Worm (Caenorhabditis elegans) whole organism, L1 larva: Measurements from ENCODE around the gene F08H9.3.
A peak's percentile ranks its signal among the peaks of the same experiment; 100 is the strongest.

Experiments used
- C04F5.9 ChIP-seq: sonication (generic microtip); optimal IDR thresholded peaks from 2 replicates; lab custom pipeline; 2016; ENCODE audit warnings: missing genetic modification characterization, missing compliant biosample characterization
- C16A3.4 ChIP-seq: fragments of 150-350 bp; optimal IDR thresholded peaks from 2 replicates; lab custom pipeline; 2014; ENCODE audit warnings: missing biosample characterization, missing genetic modification characterization
- C34B4.2 ChIP-seq: sonication (generic microtip); optimal IDR thresholded peaks from 2 replicates; lab custom pipeline; 2017; ENCODE audit warnings: mild to moderate bottlenecking, missing genetic modification characterization, missing compliant biosample characterization
- Y116A8C.19 ChIP-seq: sonication (generic microtip); optimal IDR thresholded peaks from 2 replicates; lab custom pipeline; 2016; ENCODE audit warnings: missing compliant biosample characterization, missing genetic modification characterization, borderline replicate concordance
- ceh-63 ChIP-seq: fragments of 200-800 bp; sonication (Bioruptor generic); optimal IDR thresholded peaks from 2 replicates; lab custom pipeline; 2018; ENCODE audit warnings: mild to moderate bottlenecking, missing genetic modification characterization, missing compliant biosample characterization
- ceh-8 ChIP-seq: fragments of 200-800 bp; sonication (Bioruptor generic); optimal IDR thresholded peaks from 2 replicates; lab custom pipeline; 2018; ENCODE audit warnings: mild to moderate bottlenecking, missing genetic modification characterization, moderate library complexity, missing compliant biosample characterization
- ceh-82 ChIP-seq, 3 experiments: fragments of 150-350 bp in 1 of 3; sonication (generic microtip) in 2 of 3; optimal IDR thresholded peaks; 2 replicates each; lab custom pipeline; 2014 to 2017; ENCODE audit warnings: missing biosample characterization in 3 of 3, missing genetic modification characterization in 3 of 3
- ceh-90 ChIP-seq: sonication (generic microtip); optimal IDR thresholded peaks from 2 replicates; lab custom pipeline; 2016; ENCODE audit warnings: missing genetic modification characterization, missing compliant biosample characterization
- ces-1 ChIP-seq: fragments of 150-350 bp; optimal IDR thresholded peaks from 2 replicates; lab custom pipeline; 2014; ENCODE audit warnings: missing biosample characterization, missing genetic modification reagents, missing genetic modification characterization
- dsc-1 ChIP-seq: sonication (generic microtip); optimal IDR thresholded peaks from 2 replicates; lab custom pipeline; 2016; ENCODE audit warnings: mild to moderate bottlenecking, missing genetic modification characterization, missing compliant biosample characterization
- efl-1 ChIP-seq, 4 experiments: fragments of 150-350 bp; optimal IDR thresholded peaks in 3 of 4; peaks in 1 of 4; 1 replicate in 1 of 4; 2 replicates in 3 of 4; lab custom pipeline; 2014; ENCODE audit warnings: missing biosample characterization in 2 of 4, missing genetic modification characterization in 2 of 4, missing genetic modification reagents in 2 of 4
- efl-3 ChIP-seq: fragments of 200-800 bp; sonication (Bioruptor generic); optimal IDR thresholded peaks from 2 replicates; lab custom pipeline; 2018; ENCODE audit warnings: mild to moderate bottlenecking, missing genetic modification characterization, missing compliant biosample characterization
- egl-13 ChIP-seq: sonication (generic microtip); optimal IDR thresholded peaks from 2 replicates; lab custom pipeline; 2016; ENCODE audit warnings: missing genotype, missing genetic modification reagents, missing genetic modification characterization, missing compliant biosample characterization
- elt-3 ChIP-seq, 6 experiments: fragments of 150-350 bp in 1 of 6; sonication (generic microtip); optimal IDR thresholded peaks; 2 replicates each; lab custom pipeline; 2017 to 2018; ENCODE audit warnings: missing biosample characterization in 6 of 6, missing genetic modification characterization in 6 of 6, inconsistent platforms in 1 of 6
- fkh-4 ChIP-seq: sonication (generic microtip); optimal IDR thresholded peaks from 2 replicates; lab custom pipeline; 2016; ENCODE audit warnings: missing compliant biosample characterization, missing genetic modification characterization, borderline replicate concordance
- grh-1 ChIP-seq: fragments of 200-800 bp; sonication (Bioruptor generic); IDR thresholded peaks from 2 replicates; pipeline ENCODE4 v1.3.6; 2022; ENCODE audit warnings: missing genetic modification reagents, missing genetic modification characterization, missing compliant biosample characterization
- hpl-2 ChIP-seq: fragments of 150-350 bp; optimal IDR thresholded peaks from 2 replicates; lab custom pipeline; 2014; ENCODE audit warnings: missing biosample characterization, missing genetic modification reagents, missing genetic modification characterization
- lin-13 ChIP-seq: fragments of 150-350 bp; optimal IDR thresholded peaks from 2 replicates; lab custom pipeline; 2014; ENCODE audit warnings: missing biosample characterization, missing genetic modification reagents, missing genetic modification characterization
- lin-15B ChIP-seq: fragments of 150-350 bp; sonication (generic microtip); optimal IDR thresholded peaks from 3 replicates; lab custom pipeline; 2014; ENCODE audit warnings: missing biosample characterization, missing genetic modification characterization
- lin-39 ChIP-seq: fragments of 150-350 bp; optimal IDR thresholded peaks from 2 replicates; lab custom pipeline; 2014; ENCODE audit warnings: missing biosample characterization, missing genetic modification reagents, missing genetic modification characterization
- mdl-1 ChIP-seq, 2 experiments: fragments of 150-350 bp; optimal IDR thresholded peaks; 2 replicates each; lab custom pipeline; 2014 to 2017; ENCODE audit warnings: missing biosample characterization in 2 of 2, missing genetic modification characterization in 2 of 2, inconsistent platforms in 1 of 2
- mef-2 ChIP-seq: fragments of 150-350 bp; optimal IDR thresholded peaks from 2 replicates; lab custom pipeline; 2014; ENCODE audit warnings: missing biosample characterization, missing genetic modification characterization
- nhr-11 ChIP-seq: fragments of 150-350 bp; optimal IDR thresholded peaks from 2 replicates; lab custom pipeline; 2014; ENCODE audit warnings: missing biosample characterization, missing genetic modification characterization
- nhr-20 ChIP-seq: sonication (generic microtip); optimal IDR thresholded peaks from 2 replicates; lab custom pipeline; 2016; ENCODE audit warnings: mild to moderate bottlenecking, missing genetic modification characterization, missing compliant biosample characterization
- nhr-237 ChIP-seq: fragments of 150-350 bp; optimal IDR thresholded peaks from 2 replicates; lab custom pipeline; 2014; ENCODE audit warnings: missing biosample characterization, missing genetic modification characterization
- nhr-85 ChIP-seq: sonication (generic microtip); peaks from one replicate; lab custom pipeline; 2016; ENCODE audit warnings: missing genetic modification characterization, inconsistent platforms, missing compliant biosample characterization
- nhr-90 ChIP-seq: sonication (generic microtip); optimal IDR thresholded peaks from 2 replicates; lab custom pipeline; 2016; ENCODE audit warnings: mild to moderate bottlenecking, missing genetic modification characterization, missing compliant biosample characterization; ENCODE audit not compliant: poor library complexity
- snpc-4 ChIP-seq: fragments of 150-350 bp; optimal IDR thresholded peaks from 2 replicates; lab custom pipeline; 2014; ENCODE audit warnings: missing biosample characterization, missing genetic modification characterization
- snu-23 ChIP-seq: sonication (generic microtip); optimal IDR thresholded peaks from 2 replicates; lab custom pipeline; 2016; ENCODE audit warnings: missing genetic modification characterization, missing compliant biosample characterization
- sptf-1 ChIP-seq: fragments of 150-350 bp; optimal IDR thresholded peaks from 2 replicates; lab custom pipeline; 2014; ENCODE audit warnings: missing biosample characterization, missing genetic modification characterization
- swsn-7 ChIP-seq: sonication (generic microtip); optimal IDR thresholded peaks from 2 replicates; lab custom pipeline; 2016; ENCODE audit warnings: missing genetic modification characterization, missing compliant biosample characterization
- unc-130 ChIP-seq: fragments of 150-350 bp; optimal IDR thresholded peaks from 2 replicates; lab custom pipeline; 2017; ENCODE audit warnings: missing biosample characterization, missing genetic modification characterization, inconsistent platforms
- unc-30 ChIP-seq: sonication (generic microtip); optimal IDR thresholded peaks from 2 replicates; lab custom pipeline; 2017; ENCODE audit warnings: missing biosample characterization, missing genetic modification characterization
- unc-86 ChIP-seq: sonication (generic microtip); optimal IDR thresholded peaks from 2 replicates; lab custom pipeline; 2016; ENCODE audit warnings: missing genetic modification characterization, missing compliant biosample characterization
- unc-98 ChIP-seq: fragments of 200-800 bp; sonication (Bioruptor generic); IDR thresholded peaks from 2 replicates; pipeline ENCODE4 v1.3.6; 2022; ENCODE audit warnings: missing genetic modification characterization, missing compliant biosample characterization
- vab-15 ChIP-seq: sonication (generic microtip); optimal IDR thresholded peaks from 2 replicates; lab custom pipeline; 2017; ENCODE audit warnings: missing genotype, mild to moderate bottlenecking, missing genetic modification characterization, missing compliant biosample characterization
- ztf-11 ChIP-seq, 2 experiments: sonication (generic microtip); optimal IDR thresholded peaks; 2 replicates each; lab custom pipeline; 2016 to 2017; ENCODE audit warnings: missing genetic modification characterization in 2 of 2, missing biosample characterization in 1 of 2, missing compliant biosample characterization in 1 of 2

Gene F08H9.3

DNA sequence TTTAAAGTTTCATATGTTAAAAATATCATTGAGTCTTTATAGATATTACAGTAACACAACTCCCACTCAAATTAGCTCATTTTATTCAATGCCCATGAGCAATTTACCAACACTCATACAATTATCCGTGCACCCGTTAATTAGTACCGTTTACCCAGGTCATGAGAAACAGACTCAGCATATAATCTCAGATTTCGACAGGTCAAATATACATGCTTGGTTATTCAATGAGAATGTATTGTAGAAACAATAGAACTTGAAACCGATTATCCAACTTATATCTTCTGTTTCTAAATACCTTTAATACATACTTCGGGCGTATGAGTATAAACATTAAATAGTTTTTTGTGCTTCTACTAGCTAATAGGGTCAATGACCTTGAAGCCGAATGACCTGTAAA, 26.9 kb downstream of the F08H9.3 start:
- TF ChIP-seq efl-1 (optimal IDR thresholded peaks at IDR 0.05; lab: Kevin White, UChicago) (no peak), efl-1 (GFP tag; optimal IDR thresholded peaks at IDR 0.05 in 1 of 2; lab: Kevin White, UChicago) (peak in 1 of 2 experiments; percentile 73), lin-13 (GFP tag; lab: Kevin White, UChicago) (no peak), lin-15B (tag; lab: Kevin White, UChicago) (no peak)

DNA sequence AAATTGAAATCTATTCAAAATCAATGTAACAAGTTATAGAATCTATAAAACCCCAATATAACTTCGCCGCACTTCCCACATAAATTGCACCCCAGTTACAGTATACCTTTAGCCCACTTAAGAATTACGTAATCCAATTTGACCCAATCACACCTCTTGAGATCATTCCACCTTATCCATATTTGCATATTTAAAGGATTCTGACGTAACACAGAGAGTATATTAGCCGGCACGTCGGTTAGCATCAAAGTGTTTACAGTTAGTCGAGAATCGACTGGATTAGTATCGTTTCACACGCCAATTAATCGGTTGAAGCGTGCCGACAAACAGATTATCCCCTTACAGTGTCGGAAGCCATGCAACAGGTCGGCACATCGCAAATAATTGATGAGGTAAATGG, 29.6 kb downstream of the F08H9.3 start:
- TF ChIP-seq unc-130, result no peak
- no peak for TF ChIP-seq mef-2 (tag; lab: Kevin White, UChicago)
- TF ChIP-seq elt-3 (tag; optimal IDR thresholded peaks at IDR 0.05; lab: Kevin White, UChicago), result no peak
- no peak for TF ChIP-seq C34B4.2 (tag; lab: Kevin White, UChicago)
- no peak for TF ChIP-seq nhr-90 (tag; lab: Kevin White, UChicago)
- no peak for TF ChIP-seq nhr-20
- TF ChIP-seq efl-3 (GFP tag; lab: Kevin White, UChicago), result no peak
- TF ChIP-seq lin-15B (tag; lab: Kevin White, UChicago), result no peak
- TF ChIP-seq ceh-90 (tag; lab: Kevin White, UChicago), result no peak
- TF ChIP-seq dsc-1 (tag; lab: Kevin White, UChicago), result no peak
- TF ChIP-seq vab-15 (tag; lab: Kevin White, UChicago), result no peak
- TF ChIP-seq nhr-11 (tag; lab: Kevin White, UChicago), result no peak
- TF ChIP-seq C04F5.9 (tag; lab: Kevin White, UChicago), result no peak
- no peak for TF ChIP-seq mdl-1 (tag; optimal IDR thresholded peaks at IDR 0.05; lab: Kevin White, UChicago)
- no peak for TF ChIP-seq fkh-4 (tag; lab: Kevin White, UChicago)
- TF ChIP-seq snpc-4 (tag; lab: Kevin White, UChicago), result no peak
- no peak for TF ChIP-seq snu-23 (GFP tag; lab: Kevin White, UChicago)

DNA sequence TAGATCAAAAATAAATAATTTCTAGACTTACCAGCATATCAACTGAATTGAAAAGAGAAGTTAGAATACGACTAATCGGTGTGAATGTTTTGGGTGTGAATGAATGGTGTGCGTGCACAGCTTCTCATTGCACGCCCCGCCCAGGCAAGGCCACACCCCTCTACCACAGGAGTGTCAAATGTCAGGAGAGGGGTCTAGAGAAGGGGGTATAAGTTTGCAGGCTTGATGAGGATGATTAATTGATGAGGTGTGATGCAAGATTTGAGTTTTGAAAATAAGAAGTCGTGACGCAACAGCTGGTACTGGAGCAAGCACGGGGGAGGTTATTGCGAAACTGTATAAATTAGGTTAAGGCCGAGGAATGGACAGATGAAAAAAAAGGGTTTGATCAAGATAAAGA, 30.9 kb downstream of the F08H9.3 start, which contains the start of gene egl-1:
TSS of gene egl-1 (minus strand) at position 101 of the 400 bp plus-strand sequence.
- no peak for TF ChIP-seq Y116A8C.19 (tag; lab: Kevin White, UChicago)
- no peak for TF ChIP-seq mdl-1 (tag; optimal IDR thresholded peaks at IDR 0.05; lab: Kevin White, UChicago)
- TF ChIP-seq hpl-2, result no peak
- no peak for TF ChIP-seq ceh-82 (tag; optimal IDR thresholded peaks at IDR 0.05; lab: Kevin White, UChicago)
- TF ChIP-seq nhr-237 (tag; lab: Kevin White, UChicago), result no peak
- no peak for TF ChIP-seq nhr-85
- no peak for TF ChIP-seq ztf-11 (tag; optimal IDR thresholded peaks at IDR 0.05; lab: Kevin White, UChicago)
- TF ChIP-seq unc-30, result no peak
- TF ChIP-seq unc-98 (GFP tag; lab: Robert Waterston, UW), result no peak
- no peak for TF ChIP-seq lin-39 (tag; lab: Kevin White, UChicago)
- no peak for TF ChIP-seq swsn-7 (tag; lab: Kevin White, UChicago)
- TF ChIP-seq ces-1 (GFP tag; lab: Kevin White, UChicago), result no peak
- TF ChIP-seq egl-13, result no peak
- no peak for TF ChIP-seq grh-1
- TF ChIP-seq nhr-20, result no peak
- no peak for TF ChIP-seq ceh-63 (GFP tag; lab: Kevin White, UChicago)
- TF ChIP-seq C16A3.4 (tag; lab: Kevin White, UChicago), result no peak
- no peak for TF ChIP-seq sptf-1 (tag; lab: Kevin White, UChicago)
- no peak for TF ChIP-seq unc-86 (tag; lab: Kevin White, UChicago)

DNA sequence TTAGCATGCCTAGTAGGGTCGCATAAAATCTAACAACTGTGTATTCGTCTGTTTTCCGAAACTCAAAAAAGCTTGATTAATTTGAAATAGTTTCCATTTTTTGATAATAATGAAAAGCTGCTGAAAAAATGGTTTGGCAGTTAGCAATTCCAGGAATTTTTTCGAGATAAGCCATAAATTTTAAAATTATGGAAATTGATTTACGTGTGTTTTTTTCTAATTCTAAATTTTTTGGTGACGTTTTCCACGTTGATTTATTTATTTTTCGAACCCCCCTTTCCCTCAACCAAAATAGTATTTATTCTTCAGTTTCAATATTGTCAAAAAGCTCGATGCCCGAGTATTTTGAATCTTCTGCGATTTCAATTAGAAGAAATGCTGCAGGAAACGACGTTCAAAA, 34.3 kb downstream of the F08H9.3 start, which contains the start of gene F23B12.1:
TSS of gene F23B12.1 (plus strand) at position 301 of the 400 bp plus-strand sequence.
- TF ChIP-seq ceh-8 (GFP tag; lab: Kevin White, UChicago), result no peak
- TF ChIP-seq mdl-1 (tag; optimal IDR thresholded peaks at IDR 0.05; lab: Kevin White, UChicago), result no peak
- TF ChIP-seq swsn-7 (tag; lab: Kevin White, UChicago), result no peak
- no peak for TF ChIP-seq efl-3 (GFP tag; lab: Kevin White, UChicago)
